Fruit fly (Drosophila melanogaster) whole organism, embryonic: ENCODE measurements around the gene Yif1.

ENCODE experiments used
- Ada2b ChIP-seq: fragments of 200-800 bp; sonication (Bioruptor generic); IDR thresholded peaks from 2 replicates; pipeline ENCODE4 v1.3.6; 2022; ENCODE audit warnings: missing biosample characterization, missing genetic modification characterization
- Atf-2 ChIP-seq: fragments of 200-800 bp; sonication (Bioruptor generic); optimal IDR thresholded peaks from 2 replicates; lab custom pipeline; 2016; ENCODE audit warnings: missing biosample characterization, missing genetic modification characterization
- B-H1 ChIP-seq: fragments of 200-800 bp; sonication (Bioruptor generic); IDR thresholded peaks from 3 replicates; pipeline ENCODE4 v1.3.6; 2022; ENCODE audit warnings: missing biosample characterization, missing genetic modification characterization
- CG12155 ChIP-seq: fragments of 200-800 bp; sonication (Bioruptor generic); optimal IDR thresholded peaks from 3 replicates; lab custom pipeline; 2016; ENCODE audit warnings: missing biosample characterization, missing genetic modification characterization
- CG13123 ChIP-seq: fragments of 200-800 bp; sonication (Bioruptor generic); optimal IDR thresholded peaks from 2 replicates; lab custom pipeline; 2016; ENCODE audit warnings: missing biosample characterization, missing genetic modification characterization
- CG14667 ChIP-seq: fragments of 200-800 bp; sonication (Bioruptor generic); IDR thresholded peaks from 2 replicates; pipeline ENCODE4 v1.3.6; 2022; ENCODE audit warnings: missing biosample characterization, missing genetic modification characterization
- CG1792 ChIP-seq: fragments of 200-800 bp; sonication (Bioruptor generic); optimal IDR thresholded peaks from 2 replicates; lab custom pipeline; 2016; ENCODE audit warnings: missing biosample characterization, missing genetic modification characterization
- CG18011 ChIP-seq: fragments of 200-800 bp; sonication (Bioruptor generic); optimal IDR thresholded peaks from 2 replicates; lab custom pipeline; 2017; ENCODE audit warnings: missing biosample characterization, missing genetic modification characterization, mild to moderate bottlenecking, moderate library complexity, missing genotype
- CG32772 ChIP-seq: fragments of 200-800 bp; sonication (Bioruptor generic); IDR thresholded peaks from 2 replicates; pipeline ENCODE4 v1.3.6; 2022; ENCODE audit warnings: missing biosample characterization, missing genetic modification characterization
- CG33557 ChIP-seq: fragments of 200-800 bp; sonication (Bioruptor generic); optimal IDR thresholded peaks from 2 replicates; lab custom pipeline; 2019; ENCODE audit warnings: missing biosample characterization, mild to moderate bottlenecking, missing genetic modification characterization, moderate library complexity
- CG4282 ChIP-seq: fragments of 200-800 bp; sonication (Bioruptor generic); optimal IDR thresholded peaks from 2 replicates; lab custom pipeline; 2016; ENCODE audit warnings: missing biosample characterization, missing genetic modification characterization
- CG6791 ChIP-seq: fragments of 200-800 bp; sonication (Bioruptor generic); IDR thresholded peaks from 3 replicates; pipeline ENCODE4 v1.3.6; 2022; ENCODE audit warnings: missing biosample characterization, missing genetic modification characterization; ENCODE audit not compliant: partially characterized antibody
- CG7372 ChIP-seq: fragments of 200-800 bp; sonication (Bioruptor generic); IDR thresholded peaks from 2 replicates; pipeline ENCODE4 v1.3.6; 2022; ENCODE audit warnings: missing biosample characterization, missing genetic modification characterization
- CG8924 ChIP-seq: fragments of 200-800 bp; optimal IDR thresholded peaks from 3 replicates; lab custom pipeline; 2019; ENCODE audit warnings: missing biosample characterization, mild to moderate bottlenecking, missing genetic modification characterization, moderate library complexity
- CG9437 ChIP-seq: fragments of 200-800 bp; sonication (Bioruptor generic); optimal IDR thresholded peaks from 2 replicates; lab custom pipeline; 2018; ENCODE audit warnings: missing biosample characterization, mild to moderate bottlenecking, missing genetic modification characterization
- CoRest ChIP-seq: fragments of 200-800 bp; sonication (Bioruptor generic); optimal IDR thresholded peaks from 3 replicates; lab custom pipeline; 2018; ENCODE audit warnings: missing biosample characterization, mild to moderate bottlenecking, missing genetic modification characterization, moderate library complexity
- D19A ChIP-seq: fragments of 200-800 bp; optimal IDR thresholded peaks from 3 replicates; lab custom pipeline; 2019; ENCODE audit warnings: missing biosample characterization, mild to moderate bottlenecking, missing genetic modification characterization, moderate library complexity
- Dll ChIP-seq: fragments of 200-800 bp; sonication (Bioruptor generic); IDR thresholded peaks from 4 replicates; pipeline ENCODE4 v1.3.6; 2022; ENCODE audit warnings: missing biosample characterization, missing genetic modification characterization; ENCODE audit not compliant: partially characterized antibody
- Elba2 ChIP-seq: fragments of 200-800 bp; sonication (Bioruptor generic); optimal IDR thresholded peaks from 3 replicates; lab custom pipeline; 2016; ENCODE audit warnings: missing biosample characterization, missing genetic modification characterization
- Fer3 ChIP-seq: fragments of 200-800 bp; sonication (Bioruptor generic); optimal IDR thresholded peaks from 2 replicates; lab custom pipeline; 2018; ENCODE audit warnings: missing biosample characterization, mild to moderate bottlenecking, missing genetic modification characterization, moderate library complexity
- Jarid2 ChIP-seq: fragments of 200-800 bp; sonication (Bioruptor generic); optimal IDR thresholded peaks from 3 replicates; lab custom pipeline; 2017; ENCODE audit warnings: mild to moderate bottlenecking, missing biosample characterization, missing genetic modification reagents, missing genetic modification characterization
- Nf-YA ChIP-seq: fragments of 200-800 bp; sonication (Bioruptor generic); IDR thresholded peaks from 2 replicates; pipeline ENCODE4 v1.3.6; 2022; ENCODE audit warnings: missing biosample characterization, missing genetic modification characterization
- Poxn ChIP-seq: fragments of 200-800 bp; sonication (Bioruptor generic); IDR thresholded peaks from 2 replicates; pipeline ENCODE4 v1.3.6; 2022; ENCODE audit warnings: missing biosample characterization, missing genetic modification characterization
- Sin3A ChIP-seq: fragments of >200 bp; optimal IDR thresholded peaks from 2 replicates; lab custom pipeline; 2018
- Usf ChIP-seq: fragments of 200-800 bp; sonication (Bioruptor generic); optimal IDR thresholded peaks from 2 replicates; lab custom pipeline; 2017; ENCODE audit warnings: missing genotype, missing biosample characterization, missing genetic modification characterization
- Xbp1 ChIP-seq: fragments of 200-800 bp; sonication (Bioruptor generic); optimal IDR thresholded peaks from 3 replicates; lab custom pipeline; 2016; ENCODE audit warnings: missing biosample characterization, mild to moderate bottlenecking, missing genetic modification characterization
- amos ChIP-seq: fragments of 200-800 bp; sonication (Bioruptor generic); IDR thresholded peaks from 2 replicates; pipeline ENCODE4 v1.3.6; 2022; ENCODE audit warnings: missing biosample characterization, missing genetic modification characterization; ENCODE audit not compliant: partially characterized antibody
- cg ChIP-seq: fragments of 200-800 bp; sonication (Bioruptor generic); optimal IDR thresholded peaks from 3 replicates; lab custom pipeline; 2019; ENCODE audit warnings: missing biosample characterization, mild to moderate bottlenecking, missing genetic modification characterization, moderate library complexity
- crol ChIP-seq: fragments of 200-800 bp; sonication (Bioruptor generic); IDR thresholded peaks from 2 replicates; pipeline ENCODE4 v1.3.6; 2022; ENCODE audit warnings: missing biosample characterization, missing genetic modification characterization
- danr ChIP-seq: fragments of 200-800 bp; sonication (Bioruptor generic); IDR thresholded peaks from 2 replicates; pipeline ENCODE4 v1.3.6; 2022; ENCODE audit warnings: missing biosample characterization, missing genetic modification characterization
- dmrt11E ChIP-seq: fragments of 200-800 bp; sonication (Bioruptor generic); optimal IDR thresholded peaks from 3 replicates; lab custom pipeline; 2018; ENCODE audit warnings: missing biosample characterization, mild to moderate bottlenecking, missing genetic modification characterization, moderate library complexity
- emc ChIP-seq: fragments of 200-800 bp; sonication (Bioruptor generic); optimal IDR thresholded peaks from 2 replicates; lab custom pipeline; 2016; ENCODE audit warnings: missing biosample characterization, missing genetic modification characterization
- ewg ChIP-seq: fragments of 200-800 bp; sonication (Bioruptor generic); optimal IDR thresholded peaks from 3 replicates; lab custom pipeline; 2017; ENCODE audit warnings: mild to moderate bottlenecking, missing biosample characterization, missing genetic modification reagents, missing genetic modification characterization
- fd96Cb ChIP-seq: fragments of 200-800 bp; sonication (Bioruptor generic); optimal IDR thresholded peaks from 2 replicates; lab custom pipeline; 2018; ENCODE audit warnings: missing biosample characterization, mild to moderate bottlenecking, missing genetic modification characterization, moderate library complexity
- fu2 ChIP-seq: fragments of 200-800 bp; sonication (Bioruptor generic); optimal IDR thresholded peaks from 2 replicates; lab custom pipeline; 2016; ENCODE audit warnings: missing biosample characterization, missing genetic modification characterization
- gcm ChIP-seq: fragments of 200-800 bp; sonication (Bioruptor generic); optimal IDR thresholded peaks from 2 replicates; lab custom pipeline; 2019; ENCODE audit warnings: missing biosample characterization, mild to moderate bottlenecking, missing genetic modification characterization, moderate library complexity
- gsb ChIP-seq: fragments of 200-800 bp; sonication (Bioruptor generic); IDR thresholded peaks from 2 replicates; pipeline ENCODE4 v1.3.6; 2022; ENCODE audit warnings: missing biosample characterization, missing genetic modification characterization
- gt ChIP-seq: fragments of 200-800 bp; sonication (Bioruptor generic); IDR thresholded peaks from 2 replicates; pipeline ENCODE4 v1.3.6; 2022; ENCODE audit warnings: missing biosample characterization, missing genetic modification characterization
- h ChIP-seq: fragments of >200 bp; optimal IDR thresholded peaks from 2 replicates; lab custom pipeline; 2017
- jing ChIP-seq: fragments of 200-800 bp; sonication (Bioruptor generic); optimal IDR thresholded peaks from 2 replicates; lab custom pipeline; 2018; ENCODE audit warnings: missing biosample characterization, mild to moderate bottlenecking, missing genetic modification characterization
- jumu ChIP-seq: fragments of 200-800 bp; sonication (Bioruptor generic); optimal IDR thresholded peaks from 3 replicates; lab custom pipeline; 2016; ENCODE audit warnings: missing biosample characterization, missing genetic modification characterization
- knrl ChIP-seq: fragments of 200-800 bp; sonication (Bioruptor generic); IDR thresholded peaks from 3 replicates; pipeline ENCODE4 v1.3.6; 2022; ENCODE audit warnings: missing biosample characterization, missing genetic modification characterization; ENCODE audit not compliant: partially characterized antibody
- lbe ChIP-seq: fragments of 200-800 bp; sonication (Bioruptor generic); optimal IDR thresholded peaks from 2 replicates; lab custom pipeline; 2016; ENCODE audit warnings: missing biosample characterization, mild to moderate bottlenecking, missing genetic modification characterization
- nerfin-1 ChIP-seq: fragments of 200-800 bp; sonication (Bioruptor generic); optimal IDR thresholded peaks from 3 replicates; lab custom pipeline; 2019; ENCODE audit warnings: missing biosample characterization, mild to moderate bottlenecking, missing genetic modification characterization, moderate library complexity
- oc ChIP-seq: fragments of 200-800 bp; sonication (Bioruptor generic); optimal IDR thresholded peaks from 2 replicates; lab custom pipeline; 2018; ENCODE audit warnings: missing biosample characterization, mild to moderate bottlenecking, missing genetic modification characterization, moderate library complexity
- p53 ChIP-seq: fragments of 200-800 bp; sonication (Bioruptor generic); optimal IDR thresholded peaks from 2 replicates; lab custom pipeline; 2016; ENCODE audit warnings: missing biosample characterization, missing genetic modification characterization
- psq ChIP-seq: fragments of 200-800 bp; sonication (Bioruptor generic); optimal IDR thresholded peaks from 2 replicates; lab custom pipeline; 2017; ENCODE audit warnings: missing biosample characterization, missing genetic modification characterization
- pzg ChIP-seq: fragments of 200-800 bp; sonication (Bioruptor generic); optimal IDR thresholded peaks from 3 replicates; lab custom pipeline; 2018; ENCODE audit warnings: missing biosample characterization, mild to moderate bottlenecking, missing genetic modification characterization, moderate library complexity
- row ChIP-seq: fragments of 200-800 bp; sonication (Bioruptor generic); IDR thresholded peaks from 3 replicates; pipeline ENCODE4 v1.3.6; 2022; ENCODE audit warnings: missing biosample characterization, missing genetic modification characterization
- tgo ChIP-seq: fragments of 200-800 bp; sonication (Bioruptor generic); IDR thresholded peaks from 3 replicates; pipeline ENCODE4 v1.3.6; 2022; ENCODE audit warnings: missing biosample characterization, missing genetic modification characterization
- trh ChIP-seq: fragments of 200-800 bp; sonication (Bioruptor generic); optimal IDR thresholded peaks from 2 replicates; lab custom pipeline; 2016; ENCODE audit warnings: missing biosample characterization, missing genetic modification characterization

Yif1 gene

dm6 chr3R:26714109-26714576 lies 3.5 kb upstream of the Yif1 start, which contains the start of gene amon (continued):
- TF ChIP-seq h (lab: Kevin White, UChicago) (no peak), D19A (tag; lab: Kevin White, UChicago) (peak; percentile 90), oc (tag; lab: Kevin White, UChicago) (peak; percentile 95), CG4282 (GFP tag; lab: Kevin White, UChicago) (peak; percentile 95), fd96Cb (tag; lab: Kevin White, UChicago) (peak; percentile 96), cg (no peak), CG14667 (GFP tag; lab: Robert Waterston, UW) (peak; percentile 98), CG1792 (GFP tag; lab: Kevin White, UChicago) (peak; percentile 98), gt (GFP tag; lab: Robert Waterston, UW) (peak; percentile 94), Atf-2 (peak; percentile 96), trh (peak; percentile 92), Usf (GFP tag; lab: Kevin White, UChicago) (peak; percentile 86), gcm (GFP tag; lab: Kevin White, UChicago) (peak; percentile 93), jumu (GFP tag; lab: Kevin White, UChicago) (peak; percentile 99), Poxn (GFP tag; lab: Robert Waterston, UW) (peak; percentile 98), Fer3 (tag; lab: Kevin White, UChicago) (peak; percentile 98), CG9437 (peak; percentile 88), CG13123 (GFP tag; lab: Kevin White, UChicago) (no peak), gsb (GFP tag; lab: Robert Waterston, UW) (peak; percentile 97), B-H1 (GFP tag; lab: Robert Waterston, UW) (peak; percentile 97), crol (peak; percentile 80), knrl (GFP tag; lab: Robert Waterston, UW) (no peak), amos (0 out of 2 replicates have a peak, but pooled peaks have one; percentile 18), CG32772 (GFP tag; lab: Robert Waterston, UW) (peak; percentile 98), nerfin-1 (tag; lab: Kevin White, UChicago) (peak; percentile 92), emc (GFP tag; lab: Kevin White, UChicago) (peak; percentile 99), CG6791 (no peak), Nf-YA (GFP tag; lab: Robert Waterston, UW) (peak; percentile 98), CoRest (tag; lab: Kevin White, UChicago) (peak; percentile 97), Ada2b (GFP tag; lab: Robert Waterston, UW) (peak; percentile 99), lbe (GFP tag; lab: Kevin White, UChicago) (peak; percentile 76), fu2 (GFP tag; lab: Kevin White, UChicago) (peak; percentile 99), Elba2 (no peak), CG12155 (GFP tag; lab: Kevin White, UChicago) (peak; percentile 97), CG18011 (peak; percentile 91), jing (GFP tag; lab: Kevin White, UChicago) (peak; percentile 97), CG8924 (tag; lab: Kevin White, UChicago) (peak; percentile 97), row (GFP tag; lab: Robert Waterston, UW) (peak; percentile 99), Dll (GFP tag; lab: Robert Waterston, UW) (no peak), tgo (GFP tag; lab: Robert Waterston, UW) (peak; percentile 98), p53 (GFP tag; lab: Kevin White, UChicago) (peak; percentile 97), CG33557 (GFP tag; lab: Kevin White, UChicago) (no peak), psq (GFP tag; lab: Kevin White, UChicago) (peak; percentile 91), CG7372 (GFP tag; lab: Robert Waterston, UW) (peak; percentile 98), Sin3A (lab: Kevin White, UChicago) (no peak), ewg (GFP tag; lab: Kevin White, UChicago) (peak; percentile 94), danr (peak; percentile 97), dmrt11E (tag; lab: Kevin White, UChicago) (no peak), pzg (GFP tag; lab: Kevin White, UChicago) (peak; percentile 65), Xbp1 (peak; percentile 99), Jarid2 (GFP tag; lab: Kevin White, UChicago) (peak; percentile 84)
